Fruit fly (Drosophila melanogaster) whole organism, wandering third instar larva: Measurements from ENCODE around the gene fal.

Source experiments
- Abd-B ChIP-seq: fragments of >200 bp; optimal IDR thresholded peaks from 2 replicates; lab custom pipeline; 2017; ENCODE audit warnings: missing biosample characterization, missing genetic modification characterization
- CG32264 ChIP-seq: fragments of 200-800 bp; sonication (Bioruptor generic); optimal IDR thresholded peaks from 2 replicates; lab custom pipeline; 2016; ENCODE audit warnings: missing biosample characterization, missing genetic modification characterization
- CG9705 ChIP-seq: fragments of 200-800 bp; sonication (Bioruptor generic); optimal IDR thresholded peaks from 2 replicates; lab custom pipeline; 2018; ENCODE audit warnings: missing biosample characterization, mild to moderate bottlenecking, missing genetic modification characterization
- CrebA ChIP-seq: fragments of 200-800 bp; sonication (Bioruptor generic); optimal IDR thresholded peaks from 2 replicates; lab custom pipeline; 2016; ENCODE audit warnings: missing biosample characterization, mild to moderate bottlenecking, missing genetic modification characterization, borderline replicate concordance
- Dfd ChIP-seq: fragments of >200 bp; optimal IDR thresholded peaks from 2 replicates; lab custom pipeline; 2017; ENCODE audit warnings: missing biosample characterization, missing genetic modification characterization
- Dif ChIP-seq: fragments of 200-275, 200-300 bp; sonication (Bioruptor generic); optimal IDR thresholded peaks from 2 replicates; lab custom pipeline; 2018; ENCODE audit warnings: missing biosample characterization, missing genetic modification characterization; ENCODE audit not compliant: partially characterized antibody
- GATAd ChIP-seq: sonication (Bioruptor generic); optimal IDR thresholded peaks from 2 replicates; lab custom pipeline; 2016; ENCODE audit warnings: missing biosample characterization, missing genetic modification characterization
- HLH106 ChIP-seq: fragments of 200-800 bp; optimal IDR thresholded peaks from 3 replicates; lab custom pipeline; 2019; ENCODE audit warnings: missing biosample characterization, mild to moderate bottlenecking, missing genetic modification characterization, moderate library complexity
- Hnf4 ChIP-seq: fragments of 200-800 bp; sonication (Bioruptor generic); optimal IDR thresholded peaks from 2 replicates; lab custom pipeline; 2016; ENCODE audit warnings: missing biosample characterization, mild to moderate bottlenecking, missing genetic modification characterization
- Hr78 ChIP-seq: fragments of >200 bp; optimal IDR thresholded peaks from 2 replicates; lab custom pipeline; 2017; ENCODE audit warnings: missing biosample characterization, missing genetic modification characterization
- Hr83 ChIP-seq: fragments of 200-300 bp; sonication (Bioruptor generic); optimal IDR thresholded peaks from 2 replicates; lab custom pipeline; 2016; ENCODE audit warnings: missing biosample characterization, mild to moderate bottlenecking, missing genetic modification characterization, moderate library complexity; ENCODE audit not compliant: poor library complexity, severe bottlenecking
- Jra ChIP-seq: sonication (Bioruptor generic); optimal IDR thresholded peaks from 2 replicates; lab custom pipeline; 2016; ENCODE audit warnings: missing biosample characterization, missing genetic modification characterization
- Mio ChIP-seq: sonication (Bioruptor generic); optimal IDR thresholded peaks from 2 replicates; lab custom pipeline; 2016; ENCODE audit warnings: missing biosample characterization, missing genetic modification characterization
- Myc ChIP-seq: fragments of >200 bp; optimal IDR thresholded peaks from 2 replicates; lab custom pipeline; 2017
- N ChIP-seq: fragments of >200 bp; optimal IDR thresholded peaks from 2 replicates; lab custom pipeline; 2018; ENCODE audit warnings: missing biosample characterization, missing external identifiers, missing genetic modification characterization
- OdsH ChIP-seq: fragments of 200-800 bp; sonication (Bioruptor generic); optimal IDR thresholded peaks from 2 replicates; lab custom pipeline; 2016; ENCODE audit warnings: missing biosample characterization, mild to moderate bottlenecking, missing genetic modification characterization
- Rel ChIP-seq, 2 experiments: fragments of 200-800 bp; sonication (Bioruptor generic) in 1 of 2; optimal IDR thresholded peaks; 2 replicates in 1 of 2; 3 replicates in 1 of 2; lab custom pipeline; 2016 to 2019; ENCODE audit warnings: mild to moderate bottlenecking in 2 of 2, missing biosample characterization in 2 of 2, missing genetic modification characterization in 2 of 2, moderate library complexity in 1 of 2
- Sp1 ChIP-seq: fragments of 200-800 bp; sonication (Bioruptor generic); optimal IDR thresholded peaks from 3 replicates; lab custom pipeline; 2019; ENCODE audit warnings: missing biosample characterization, mild to moderate bottlenecking, missing genetic modification characterization, moderate library complexity
- Vsx2 ChIP-seq: fragments of 200-300, 225-300 bp; sonication (Bioruptor generic); optimal IDR thresholded peaks from 2 replicates; lab custom pipeline; 2018; ENCODE audit warnings: missing biosample characterization, missing genetic modification characterization; ENCODE audit not compliant: partially characterized antibody
- br ChIP-seq: fragments of 200-800 bp; sonication (Bioruptor generic); optimal IDR thresholded peaks from 2 replicates; lab custom pipeline; 2016; ENCODE audit warnings: missing biosample characterization, missing genetic modification characterization
- brk ChIP-seq: fragments of 200-800 bp; sonication (Bioruptor generic); optimal IDR thresholded peaks from 2 replicates; lab custom pipeline; 2016; ENCODE audit warnings: missing biosample characterization, mild to moderate bottlenecking, missing genetic modification characterization
- dl ChIP-seq, 2 experiments: fragments of 175-275, 200-275 bp in 1 of 2; fragments of 200-275 bp in 1 of 2; sonication (Bioruptor generic); optimal IDR thresholded peaks; lab custom pipeline; 2018; ENCODE audit warnings: mild to moderate bottlenecking in 2 of 2, missing biosample characterization in 2 of 2, missing genetic modification characterization in 2 of 2, moderate library complexity in 2 of 2; ENCODE audit not compliant: partially characterized antibody in 2 of 2, insufficient read depth in 1 of 2
- dmrt93B ChIP-seq: fragments of 200-800 bp; sonication (Bioruptor generic); optimal IDR thresholded peaks from 2 replicates; lab custom pipeline; 2018; ENCODE audit warnings: missing biosample characterization, mild to moderate bottlenecking, missing genetic modification characterization
- dsf ChIP-seq: sonication (Bioruptor generic); optimal IDR thresholded peaks from 2 replicates; lab custom pipeline; 2016; ENCODE audit warnings: missing biosample characterization, missing genetic modification characterization, borderline replicate concordance
- ey ChIP-seq: fragments of 200-800 bp; sonication (Bioruptor generic); optimal IDR thresholded peaks from 2 replicates; lab custom pipeline; 2016; ENCODE audit warnings: missing biosample characterization, missing genetic modification characterization
- foxo ChIP-seq, 2 experiments: fragments of 200-800 bp; sonication (Bioruptor generic); optimal IDR thresholded peaks; 2 replicates in 1 of 2; 3 replicates in 1 of 2; lab custom pipeline; 2016 to 2017; ENCODE audit warnings: missing biosample characterization in 2 of 2, missing genetic modification characterization in 2 of 2
- fru ChIP-seq: fragments of 200-800 bp; sonication (Bioruptor generic); optimal IDR thresholded peaks from 3 replicates; lab custom pipeline; 2016; ENCODE audit warnings: missing biosample characterization, mild to moderate bottlenecking, missing genetic modification characterization
- h ChIP-seq: fragments of 200-800 bp; sonication (Bioruptor generic); optimal IDR thresholded peaks from 3 replicates; lab custom pipeline; 2016; ENCODE audit warnings: missing biosample characterization, mild to moderate bottlenecking, missing genetic modification characterization
- jim ChIP-seq: fragments of 175-275, 200-325 bp; sonication (Bioruptor generic); optimal IDR thresholded peaks from 2 replicates; lab custom pipeline; 2016; ENCODE audit warnings: missing biosample characterization, mild to moderate bottlenecking, missing genetic modification characterization
- lola ChIP-seq: fragments of >200 bp; optimal IDR thresholded peaks from 2 replicates; lab custom pipeline; 2017; ENCODE audit warnings: missing biosample characterization, missing genetic modification characterization
- pan ChIP-seq: fragments of >200 bp; optimal IDR thresholded peaks from 2 replicates; lab custom pipeline; 2017
- psq ChIP-seq: fragments of 200-800 bp; sonication (Bioruptor generic); optimal IDR thresholded peaks from 3 replicates; lab custom pipeline; 2017; ENCODE audit warnings: missing biosample characterization, mild to moderate bottlenecking, missing genetic modification characterization, moderate library complexity
- rgr ChIP-seq: fragments of 200-800 bp; sonication (Bioruptor generic); optimal IDR thresholded peaks from 3 replicates; lab custom pipeline; 2016; ENCODE audit warnings: missing biosample characterization, mild to moderate bottlenecking, missing genetic modification characterization
- sage ChIP-seq: fragments of 200-800 bp; sonication (Bioruptor generic); optimal IDR thresholded peaks from 2 replicates; lab custom pipeline; 2016; ENCODE audit warnings: missing biosample characterization, mild to moderate bottlenecking, missing genetic modification characterization
- sv ChIP-seq: fragments of 200-800 bp; sonication (Bioruptor generic); optimal IDR thresholded peaks from 3 replicates; lab custom pipeline; 2016; ENCODE audit warnings: missing biosample characterization, missing genetic modification characterization
- tai ChIP-seq: sonication (Bioruptor generic); optimal IDR thresholded peaks from 2 replicates; lab custom pipeline; 2016; ENCODE audit warnings: missing biosample characterization, missing genetic modification characterization
- usp ChIP-seq: fragments of >200 bp; optimal IDR thresholded peaks from 2 replicates; lab custom pipeline; 2017; ENCODE audit warnings: missing biosample characterization, missing genetic modification characterization
- woc ChIP-seq: sonication (Bioruptor generic); optimal IDR thresholded peaks from 2 replicates; lab custom pipeline; 2016; ENCODE audit warnings: missing biosample characterization, mild to moderate bottlenecking, missing genetic modification characterization

The fal gene

DNA sequence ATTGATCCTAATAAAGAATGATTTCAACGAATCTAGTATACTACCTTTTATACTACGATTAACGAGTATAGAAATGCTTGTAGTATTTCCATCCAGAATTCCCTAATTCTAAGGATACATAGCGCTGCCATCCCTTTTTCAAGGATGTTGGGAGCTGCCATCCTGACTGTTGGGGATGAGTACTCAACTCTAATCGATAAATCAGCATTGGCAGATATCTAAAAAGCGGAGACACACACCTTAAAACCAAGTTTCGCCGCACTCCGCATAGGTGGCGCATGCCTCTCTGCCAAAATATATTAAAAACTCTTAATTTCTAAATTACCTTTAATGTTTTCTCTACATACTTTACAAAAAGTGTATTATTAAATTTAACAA, at the start of gene fal:
Gene fal, plus strand, starts transcription at position 330 of the 378 bp plus-strand sequence.
- TF ChIP-seq GATAd (GFP tag; lab: Kevin White, UChicago): no peak
- TF ChIP-seq psq (GFP tag; lab: Kevin White, UChicago): no peak
- TF ChIP-seq HLH106 (tag; lab: Kevin White, UChicago): peak; percentile 23
- TF ChIP-seq Hnf4 (GFP tag; lab: Kevin White, UChicago): peak; percentile 10
- TF ChIP-seq sv (GFP tag; lab: Kevin White, UChicago): peak; percentile 47
- TF ChIP-seq Myc (lab: Kevin White, UChicago): peak; percentile 71

DNA sequence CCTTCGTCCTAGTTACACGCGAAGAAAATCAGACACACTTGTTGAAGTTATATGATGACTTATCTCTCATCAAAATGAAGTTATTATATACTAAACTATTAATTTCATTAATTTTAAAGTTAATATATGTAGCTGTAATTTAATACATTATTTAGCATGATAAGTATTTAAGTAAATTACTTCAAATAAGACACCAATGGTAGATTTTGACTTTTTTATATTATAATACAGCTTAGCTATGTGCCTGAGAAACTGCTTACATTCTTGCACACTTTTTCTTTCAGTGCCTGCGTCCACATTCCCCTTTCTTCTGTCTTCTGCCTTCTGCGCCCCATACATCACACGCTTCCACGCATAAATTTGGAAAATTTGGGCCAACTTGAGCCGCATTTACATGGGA, 42.7 kb upstream of the fal start:
- TF ChIP-seq CG9705 (no peak), Dif (GFP tag; lab: Kevin White, UChicago) (no peak), psq (GFP tag; lab: Kevin White, UChicago) (no peak), Hr78 (no peak), Abd-B (GFP tag; lab: Kevin White, UChicago) (no peak), fru (no peak), pan (lab: Kevin White, UChicago) (no peak), GATAd (GFP tag; lab: Kevin White, UChicago) (no peak), h (GFP tag; lab: Kevin White, UChicago) (no peak), lola (no peak), usp (no peak), dmrt93B (no peak), sv (GFP tag; lab: Kevin White, UChicago) (no peak), Dfd (GFP tag; lab: Kevin White, UChicago) (no peak)

DNA sequence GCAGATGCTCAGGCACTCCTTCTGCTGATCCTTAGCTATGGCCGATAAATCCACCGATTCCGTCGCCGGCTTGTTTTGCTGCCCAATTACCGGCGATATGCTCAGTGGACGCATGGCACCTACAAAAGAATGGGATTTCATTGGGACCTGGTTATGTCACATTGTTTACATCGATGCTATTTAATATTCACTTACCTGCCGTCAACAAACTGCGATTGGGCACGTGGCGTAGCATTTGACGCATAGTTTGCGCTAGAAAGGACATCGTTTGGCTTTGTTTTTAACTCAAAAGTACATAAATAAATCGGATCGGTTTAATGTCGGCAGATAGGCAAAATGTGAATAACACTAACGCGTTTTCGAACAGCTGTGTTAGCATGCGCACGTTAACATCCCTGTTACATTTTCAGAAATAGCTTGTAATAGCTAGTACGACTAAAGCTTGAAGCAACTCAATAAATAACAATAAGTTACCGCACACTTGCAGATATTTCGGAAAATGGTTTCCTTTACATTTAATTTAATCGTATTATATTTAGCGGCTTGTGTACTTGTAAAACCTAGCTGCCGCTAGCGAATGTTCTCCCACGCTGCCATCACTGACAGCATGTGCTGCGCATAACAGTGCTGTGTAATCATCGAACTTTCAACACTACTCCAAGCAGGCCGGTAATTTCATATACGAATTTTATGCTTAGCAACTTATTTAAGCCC, 39.5 kb upstream of the fal start, which contains the start of the genes mRpL21 and rept:
Gene mRpL21, minus strand, starts transcription at position 347 of the 714 bp plus-strand sequence.
Gene rept, plus strand, starts transcription at position 626 of the 714 bp plus-strand sequence.
- TF ChIP-seq CG9705 (peak; percentile 1), Vsx2 (GFP tag; lab: Kevin White, UChicago) (no peak), dmrt93B (no peak), Dif (GFP tag; lab: Kevin White, UChicago) (no peak), jim (GFP tag; lab: Kevin White, UChicago) (no peak), Abd-B (GFP tag; lab: Kevin White, UChicago) (no peak), tai (no peak), Dfd (GFP tag; lab: Kevin White, UChicago) (no peak), usp (no peak), lola (no peak), Sp1 (no peak), dsf (GFP tag; lab: Kevin White, UChicago) (peak; percentile 45), sv (GFP tag; lab: Kevin White, UChicago) (peak; percentile 57), Mio (peak; percentile 30), ey (GFP tag; lab: Kevin White, UChicago) (peak; percentile 64), sage (GFP tag; lab: Kevin White, UChicago) (no peak), foxo (GFP tag; optimal IDR thresholded peaks at IDR 0.05; lab: Kevin White, UChicago) (peak in 1 of 2 experiments; percentile 72), dl (GFP tag; optimal IDR thresholded peaks at IDR 0.05; lab: Kevin White, UChicago; ENCODE audit: insufficient read depth in 1 of 2, partially characterized antibody in 2 of 2) (no peak), Myc (lab: Kevin White, UChicago) (peak; percentile 98), Hr83 (peak; percentile 36), GATAd (GFP tag; lab: Kevin White, UChicago) (no peak), brk (GFP tag; lab: Kevin White, UChicago) (no peak), br (GFP tag; lab: Kevin White, UChicago) (peak; percentile 80), Rel (GFP tag; optimal IDR thresholded peaks at IDR 0.05; lab: Kevin White, UChicago) (no peak), Rel (tag; optimal IDR thresholded peaks at IDR 0.05; lab: Kevin White, UChicago) (no peak), CrebA (no peak), CG32264 (no peak), HLH106 (tag; lab: Kevin White, UChicago) (peak; percentile 62), N (GFP tag; lab: Kevin White, UChicago) (no peak), Hr78 (no peak), Hnf4 (GFP tag; lab: Kevin White, UChicago) (peak; percentile 75), OdsH (GFP tag; lab: Kevin White, UChicago) (peak; percentile 66), Jra (GFP tag; lab: Kevin White, UChicago) (peak; percentile 74), rgr (peak; percentile 77), fru (peak; percentile 66), woc (GFP tag; lab: Kevin White, UChicago) (peak; percentile 90), h (GFP tag; lab: Kevin White, UChicago) (peak; percentile 78), psq (GFP tag; lab: Kevin White, UChicago) (peak; percentile 54), pan (lab: Kevin White, UChicago) (no peak)
